Fruit fly (Drosophila melanogaster) whole organism: ENCODE measurements around the gene CG46458.

Experiments
- Dll ChIP-seq: fragments of >200 bp; optimal IDR thresholded peaks from 2 replicates; lab custom pipeline; 2017
- pan ChIP-seq: fragments of >200 bp; optimal IDR thresholded peaks from 2 replicates; lab custom pipeline; 2017
- usp ChIP-seq: fragments of >200 bp; optimal IDR thresholded peaks from 2 replicates; lab custom pipeline; 2017; ENCODE audit warnings: missing biosample characterization, missing genetic modification characterization, mixed read lengths

- TF ChIP-seq Dll (lab: Kevin White, UChicago) (peak; percentile 35), pan (lab: Kevin White, UChicago) (no peak), usp (GFP tag; lab: Kevin White, UChicago) (no peak)
Observed at dm6 chr3R:6893137-6893578, 65.0 kb downstream of the CG46458 start.
